Fruit fly (Drosophila melanogaster): ENCODE results near the gene CG14401.
A peak's percentile ranks its signal among the peaks of the same experiment; 100 is the strongest.

CG14401 gene

dm6 chr2L:20889857-20890606 is 20.4 kb downstream of the CG14401 start:
- TF ChIP-seq CG17806 (tag; optimal IDR thresholded peaks at IDR 0.05) (no peak), CG32121 (GFP tag; IDR thresholded peaks at IDR 0.05) (peak; percentile 65), CG9948 (tag; optimal IDR thresholded peaks at IDR 0.05) (no peak), CG34367 (tag; optimal IDR thresholded peaks at IDR 0.05) (no peak), EcR (GFP tag; optimal IDR thresholded peaks at IDR 0.05) (no peak), CG8301 (tag; optimal IDR thresholded peaks at IDR 0.05) (peak; percentile 2), CG8159 (tag; optimal IDR thresholded peaks at IDR 0.05) (no peak), gl (tag; optimal IDR thresholded peaks at IDR 0.05) (no peak), CG12605 (GFP tag; IDR thresholded peaks at IDR 0.05) (no peak), Ets98B (GFP tag; IDR thresholded peaks at IDR 0.05) (no peak; the same call in 1 of the 2 replicates), Pif1A (GFP tag; optimal IDR thresholded peaks at IDR 0.05) (no peak), CG13204 (GFP tag; optimal IDR thresholded peaks at IDR 0.05) (no peak), fd96Ca (GFP tag; IDR thresholded peaks at IDR 0.05) (0 out of 3 replicates have a peak, but pooled peaks have one; percentile 32)

- TF ChIP-seq D1 (tag; optimal IDR thresholded peaks at IDR 0.05) (peak; percentile 43), CG4496 (GFP tag; IDR thresholded peaks at IDR 0.05) (peak; percentile 77), gl (tag; optimal IDR thresholded peaks at IDR 0.05) (peak; percentile 59), CG32121 (GFP tag; IDR thresholded peaks at IDR 0.05) (peak; percentile 16; the same call in 1 of the 2 replicates), CG34367 (tag; optimal IDR thresholded peaks at IDR 0.05) (peak; percentile 38), CG14655 (GFP tag; optimal IDR thresholded peaks at IDR 0.05) (peak; percentile 58), CG13204 (GFP tag; optimal IDR thresholded peaks at IDR 0.05) (no peak), CG10348 (GFP tag; IDR thresholded peaks at IDR 0.05) (no peak), CG8301 (tag; optimal IDR thresholded peaks at IDR 0.05) (peak; percentile 40), CG8159 (tag; optimal IDR thresholded peaks at IDR 0.05) (peak; percentile 9), fd96Ca (GFP tag; IDR thresholded peaks at IDR 0.05) (no peak; the same call in 2 of the 3 replicates), Pif1B (GFP tag; optimal IDR thresholded peaks at IDR 0.05) (no peak), CG9948 (tag; optimal IDR thresholded peaks at IDR 0.05) (no peak), Pif1A (GFP tag; optimal IDR thresholded peaks at IDR 0.05) (peak; percentile 29), rn (GFP tag; IDR thresholded peaks at IDR 0.05) (no peak), CG15710 (tag; optimal IDR thresholded peaks at IDR 0.05) (peak; percentile 9), Snoo (tag; optimal IDR thresholded peaks at IDR 0.05) (no peak), CG12605 (GFP tag; IDR thresholded peaks at IDR 0.05) (peak; percentile 73), EcR (GFP tag; optimal IDR thresholded peaks at IDR 0.05) (no peak), Ets98B (GFP tag; IDR thresholded peaks at IDR 0.05) (peak; percentile 61), CG17806 (tag; optimal IDR thresholded peaks at IDR 0.05) (no peak)
Observed at dm6 chr2L:20891188-20891587, 21.5 kb downstream of the CG14401 start.

- TF ChIP-seq CG15710 (tag; optimal IDR thresholded peaks at IDR 0.05) (no peak), CG4496 (GFP tag; IDR thresholded peaks at IDR 0.05) (no peak), Snoo (tag; optimal IDR thresholded peaks at IDR 0.05) (no peak), CG8301 (tag; optimal IDR thresholded peaks at IDR 0.05) (no peak), CG12605 (GFP tag; IDR thresholded peaks at IDR 0.05) (no peak), rn (GFP tag; IDR thresholded peaks at IDR 0.05) (no peak), CG17806 (tag; optimal IDR thresholded peaks at IDR 0.05) (no peak), Pif1A (GFP tag; optimal IDR thresholded peaks at IDR 0.05) (no peak), CG8159 (tag; optimal IDR thresholded peaks at IDR 0.05) (no peak), gl (tag; optimal IDR thresholded peaks at IDR 0.05) (no peak), Ets98B (GFP tag; IDR thresholded peaks at IDR 0.05) (no peak), CG34367 (tag; optimal IDR thresholded peaks at IDR 0.05) (no peak), CG10348 (GFP tag; IDR thresholded peaks at IDR 0.05) (no peak), fd96Ca (GFP tag; IDR thresholded peaks at IDR 0.05) (no peak)
Observed at dm6 chr2L:20896681-20897341, 27.2 kb downstream of the CG14401 start.

- TF ChIP-seq CG13204 (GFP tag; optimal IDR thresholded peaks at IDR 0.05) (no peak), D1 (tag; optimal IDR thresholded peaks at IDR 0.05) (peak; percentile 28)
Observed at dm6 chr2L:20898478-20899075, 28.9 kb downstream of the CG14401 start.

dm6 chr2L:20904327-20904726 is 34.7 kb downstream of the CG14401 start:
- TF ChIP-seq CG4496 (GFP tag; IDR thresholded peaks at IDR 0.05) = no peak
- TF ChIP-seq CG17806 (tag; optimal IDR thresholded peaks at IDR 0.05) = no peak
- TF ChIP-seq CG13204 (GFP tag; optimal IDR thresholded peaks at IDR 0.05) = no peak
- no peak for TF ChIP-seq CG14655 (GFP tag; optimal IDR thresholded peaks at IDR 0.05)
- no peak for TF ChIP-seq CG15710 (tag; optimal IDR thresholded peaks at IDR 0.05)
- no peak for TF ChIP-seq CG8301 (tag; optimal IDR thresholded peaks at IDR 0.05)
- no peak for TF ChIP-seq rn (GFP tag; IDR thresholded peaks at IDR 0.05)
- no peak for TF ChIP-seq fd96Ca (GFP tag; IDR thresholded peaks at IDR 0.05)
- no peak for TF ChIP-seq Snoo (tag; optimal IDR thresholded peaks at IDR 0.05)
- TF ChIP-seq CG32121 (GFP tag; IDR thresholded peaks at IDR 0.05) = no peak
- TF ChIP-seq D1 (tag; optimal IDR thresholded peaks at IDR 0.05) = no peak
- TF ChIP-seq EcR (GFP tag; optimal IDR thresholded peaks at IDR 0.05) = no peak
- TF ChIP-seq CG12605 (GFP tag; IDR thresholded peaks at IDR 0.05) = no peak
- TF ChIP-seq Pif1A (GFP tag; optimal IDR thresholded peaks at IDR 0.05) = no peak
- no peak for TF ChIP-seq CG8159 (tag; optimal IDR thresholded peaks at IDR 0.05)
- TF ChIP-seq Ets98B (GFP tag; IDR thresholded peaks at IDR 0.05) = no peak

All from whole organism, pupa.